Worm (Caenorhabditis elegans): ENCODE data around the gene ptr-14.

ce11 chrIV:10599983-10600382 is 15.2 kb upstream of the ptr-14 start, which contains the start of gene R09H10.1:
- TF ChIP-seq sptf-1 (tag; optimal IDR thresholded peaks at IDR 0.05) = no peak
- no peak for TF ChIP-seq C34B4.2 (tag; optimal IDR thresholded peaks at IDR 0.05)
- no peak for TF ChIP-seq lin-35 (GFP tag; optimal IDR thresholded peaks at IDR 0.05)
- TF ChIP-seq sox-4 (tag; optimal IDR thresholded peaks at IDR 0.05) = no peak
- no peak for TF ChIP-seq elt-3 (tag; optimal IDR thresholded peaks at IDR 0.05)
- no peak for TF ChIP-seq mep-1 (tag; optimal IDR thresholded peaks at IDR 0.05)
- TF ChIP-seq ztf-11 (tag; optimal IDR thresholded peaks at IDR 0.05) = no peak
